Fruit fly (Drosophila melanogaster): ENCODE results near the gene Cyp4e3.

Cyp4e3 gene

DNA sequence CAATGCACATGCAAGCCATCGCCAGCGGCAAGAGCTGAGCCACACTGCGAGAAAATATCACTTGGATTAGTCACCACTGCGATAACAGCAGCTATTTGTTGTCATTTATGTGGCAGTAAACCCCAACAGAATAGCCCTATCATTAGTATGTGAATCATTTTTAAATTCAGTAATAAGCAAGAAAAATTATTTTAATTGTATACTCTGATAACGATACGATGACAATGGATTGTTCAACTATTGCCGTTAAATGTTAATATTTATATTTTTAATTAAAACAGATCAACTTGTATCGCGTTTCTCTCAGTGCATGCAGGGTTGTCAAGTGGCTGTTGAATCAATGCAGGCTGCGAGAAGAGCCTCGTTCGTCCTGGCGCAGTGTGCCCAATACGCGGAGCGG is 12.1 kb downstream of the Cyp4e3 start (continued):
- TF ChIP-seq D19B (GFP tag; optimal IDR thresholded peaks at IDR 0.05) (no peak), Dbx (GFP tag; IDR thresholded peaks at IDR 0.05) (0 out of 3 replicates have a peak, but pooled peaks have one; percentile 14), CHES-1-like (GFP tag; optimal IDR thresholded peaks at IDR 0.05) (no peak), Ets65A (GFP tag) (no peak), Dref (GFP tag; IDR thresholded peaks at IDR 0.05) (no peak), CG18619 (GFP tag; optimal IDR thresholded peaks at IDR 0.05) (peak; percentile 9), inv (GFP tag; IDR thresholded peaks at IDR 0.05; ENCODE audit: partially characterized antibody) (no peak), vfl (GFP tag; optimal IDR thresholded peaks at IDR 0.05) (no peak), Scr (GFP tag; IDR thresholded peaks at IDR 0.05; ENCODE audit: partially characterized antibody) (no peak), vvl (GFP tag; IDR thresholded peaks at IDR 0.05) (no peak), CG11504 (tag; optimal IDR thresholded peaks at IDR 0.05) (peak; percentile 59), B-H1 (GFP tag; IDR thresholded peaks at IDR 0.05) (no peak), TFAM (GFP tag; optimal IDR thresholded peaks at IDR 0.05) (no peak), CG12071 (GFP tag; optimal IDR thresholded peaks at IDR 0.05) (no peak), CG13894 (tag; optimal IDR thresholded peaks at IDR 0.05) (no peak), CG14710 (tag; optimal IDR thresholded peaks at IDR 0.05) (no peak), CG8944 (GFP tag; optimal IDR thresholded peaks at IDR 0.05) (no peak), CG11695 (GFP tag; IDR thresholded peaks at IDR 0.05) (no peak), Fer2 (tag; optimal IDR thresholded peaks at IDR 0.05) (no peak), CG1602 (GFP tag; optimal IDR thresholded peaks at IDR 0.05) (no peak), CG33213 (GFP tag; optimal IDR thresholded peaks at IDR 0.05) (no peak), CG4730 (GFP tag; IDR thresholded peaks at IDR 0.05) (no peak), HmgD (GFP tag; optimal IDR thresholded peaks at IDR 0.05) (no peak), CG5180 (GFP tag; optimal IDR thresholded peaks at IDR 0.05) (no peak), CG12155 (GFP tag; optimal IDR thresholded peaks at IDR 0.05) (no peak), CG7987 (GFP tag; optimal IDR thresholded peaks at IDR 0.05) (no peak), CG12659 (GFP tag; optimal IDR thresholded peaks at IDR 0.05) (no peak), CG3407 (GFP tag; optimal IDR thresholded peaks at IDR 0.05) (no peak), eyg (GFP tag; optimal IDR thresholded peaks at IDR 0.05) (no peak), CG12219 (GFP tag; optimal IDR thresholded peaks at IDR 0.05) (no peak), cg (GFP tag; optimal IDR thresholded peaks at IDR 0.05) (no peak), Sin3A (optimal IDR thresholded peaks at IDR 0.05) (no peak), unpg (GFP tag; optimal IDR thresholded peaks at IDR 0.05) (peak; percentile 22), dan (GFP tag; IDR thresholded peaks at IDR 0.05) (no peak), CG1647 (GFP tag; optimal IDR thresholded peaks at IDR 0.05) (no peak), MBD-R2 (GFP tag; IDR thresholded peaks at IDR 0.05) (no peak), CG14050 (GFP tag; IDR thresholded peaks at IDR 0.05) (no peak), Xbp1 (GFP tag; optimal IDR thresholded peaks at IDR 0.05) (peak; percentile 3), zfh2 (GFP tag; optimal IDR thresholded peaks at IDR 0.05) (no peak), Deaf1 (tag; optimal IDR thresholded peaks at IDR 0.05) (no peak), Doc3 (GFP tag; IDR thresholded peaks at IDR 0.05; ENCODE audit: partially characterized antibody) (no peak), sens-2 (GFP tag; IDR thresholded peaks at IDR 0.05) (no peak), onecut (GFP tag; IDR thresholded peaks at IDR 0.05) (0 out of 2 replicates have a peak, but pooled peaks have one; percentile 11), CG1832 (GFP tag; optimal IDR thresholded peaks at IDR 0.05) (no peak), CG1529 (GFP tag; optimal IDR thresholded peaks at IDR 0.05) (no peak), Hsf (GFP tag; optimal IDR thresholded peaks at IDR 0.05) (no peak), danr (GFP tag; IDR thresholded peaks at IDR 0.05) (no peak), ttk (GFP tag; IDR thresholded peaks at IDR 0.05) (peak; percentile 31; the same call in 1 of the 2 replicates), CG11456 (GFP tag; IDR thresholded peaks at IDR 0.05) (no peak), CG17328 (GFP tag; IDR thresholded peaks at IDR 0.05) (no peak), Dip2 (GFP tag; IDR thresholded peaks at IDR 0.05) (no peak), chif (GFP tag; optimal IDR thresholded peaks at IDR 0.05) (no peak), br (optimal IDR thresholded peaks at IDR 0.05) (no peak)

All from whole organism, embryonic.